Worm (Caenorhabditis elegans) whole organism, L1 larva: ENCODE measurements around the gene D1086.11.
A peak's percentile ranks its signal among the peaks of the same experiment; 100 is the strongest.
"Not testable (repeated sequence)": the region's sequence is repeated elsewhere in the genome, so short reads cannot be mapped to it uniquely, and the experiment has no call there.

ENCODE experiments used
- alr-1 ChIP-seq: fragments of 200-800 bp; sonication (Bioruptor generic); optimal IDR thresholded peaks from 2 replicates; lab custom pipeline; 2018; ENCODE audit warnings: borderline replicate concordance, mild to moderate bottlenecking, missing genetic modification characterization, missing compliant biosample characterization
- aly-2 ChIP-seq: fragments of 150-350 bp; optimal IDR thresholded peaks from 2 replicates; lab custom pipeline; 2014; ENCODE audit warnings: missing biosample characterization, missing genetic modification characterization
- ama-1 ChIP-seq: fragments of 150-350 bp; optimal IDR thresholded peaks from 2 replicates; lab custom pipeline; 2014
- blmp-1 ChIP-seq: fragments of 150-350 bp; optimal IDR thresholded peaks from 2 replicates; lab custom pipeline; 2014; ENCODE audit warnings: missing biosample characterization, missing genetic modification characterization
- isw-1 ChIP-seq: fragments of 200-800 bp; sonication (Bioruptor generic); IDR thresholded peaks from 2 replicates; pipeline ENCODE4 v1.3.6; 2022; ENCODE audit warnings: missing genetic modification characterization, missing compliant biosample characterization
- jun-1 ChIP-seq: fragments of 150-350 bp; optimal IDR thresholded peaks from 2 replicates; lab custom pipeline; 2014; ENCODE audit warnings: missing biosample characterization, missing genetic modification reagents, missing genetic modification characterization
- lin-35 ChIP-seq, 2 experiments: fragments of 150-350 bp; optimal IDR thresholded peaks; 2 replicates each; lab custom pipeline; 2014; ENCODE audit warnings: missing biosample characterization in 2 of 2, missing genetic modification characterization in 2 of 2, missing genetic modification reagents in 2 of 2
- nhr-237 ChIP-seq: fragments of 150-350 bp; optimal IDR thresholded peaks from 2 replicates; lab custom pipeline; 2014; ENCODE audit warnings: missing biosample characterization, missing genetic modification characterization
- nhr-84 ChIP-seq: sonication (generic microtip); optimal IDR thresholded peaks from 2 replicates; lab custom pipeline; 2017; ENCODE audit warnings: missing biosample characterization, missing genetic modification characterization
- snpc-4 ChIP-seq: fragments of 150-350 bp; optimal IDR thresholded peaks from 2 replicates; lab custom pipeline; 2014; ENCODE audit warnings: missing biosample characterization, missing genetic modification characterization
- tbx-2 ChIP-seq: sonication (generic microtip); optimal IDR thresholded peaks from 2 replicates; lab custom pipeline; 2016; ENCODE audit warnings: missing genetic modification characterization, missing compliant biosample characterization
- tlp-1 ChIP-seq: fragments of 150-350 bp; optimal IDR thresholded peaks from 2 replicates; lab custom pipeline; 2014; ENCODE audit warnings: missing biosample characterization, missing genetic modification characterization
- ztf-11 ChIP-seq, 2 experiments: sonication (generic microtip); optimal IDR thresholded peaks; 2 replicates each; lab custom pipeline; 2016 to 2017; ENCODE audit warnings: missing genetic modification characterization in 2 of 2, missing biosample characterization in 1 of 2, missing compliant biosample characterization in 1 of 2
- ztf-4 ChIP-seq: fragments of 150-350 bp; optimal IDR thresholded peaks from 2 replicates; lab custom pipeline; 2014; ENCODE audit warnings: missing biosample characterization, missing genetic modification characterization

- TF ChIP-seq blmp-1 (peak; percentile 59), snpc-4 (tag; lab: Kevin White, UChicago) (peak; percentile 85), ztf-11 (tag; optimal IDR thresholded peaks at IDR 0.05; lab: Kevin White, UChicago) (peak in 1 of 2 experiments; percentile 100), jun-1 (tag; lab: Kevin White, UChicago) (peak; percentile 87), ama-1 (lab: Kevin White, UChicago) (peak; percentile 2), isw-1 (GFP tag; lab: Robert Waterston, UW) (peak; percentile 99), aly-2 (tag; lab: Kevin White, UChicago) (peak; percentile 31), nhr-237 (tag; lab: Kevin White, UChicago) (peak; percentile 63), ztf-4 (tag; lab: Kevin White, UChicago) (peak; percentile 95), lin-35 (GFP tag; optimal IDR thresholded peaks at IDR 0.05; lab: Kevin White, UChicago) (peak; percentile 83 to 89), tbx-2 (tag; lab: Kevin White, UChicago) (peak; percentile 99)
- not testable (repeated sequence) for TF ChIP-seq tlp-1 (tag; lab: Kevin White, UChicago); nhr-84; alr-1 (tag; lab: Kevin White, UChicago)
Observed at ce11 chrV:14055097-14055496, 19.2 kb upstream of the D1086.11 start.
